Worm (Caenorhabditis elegans): ENCODE measurements around the gene spe-26.

ce11 chrIV:10422230-10422629 lies 30.5 kb upstream of the spe-26 start:
- TF ChIP-seq mdl-1 (tag; optimal IDR thresholded peaks at IDR 0.05) = no peak
- TF ChIP-seq nhr-11 (tag; optimal IDR thresholded peaks at IDR 0.05) = no peak
- TF ChIP-seq fos-1 (tag; optimal IDR thresholded peaks at IDR 0.05) = no peak
- no peak for TF ChIP-seq ama-1 (optimal IDR thresholded peaks at IDR 0.05)
- no peak for TF ChIP-seq egl-27 (tag; optimal IDR thresholded peaks at IDR 0.05)
- no peak for TF ChIP-seq unc-39 (tag; optimal IDR thresholded peaks at IDR 0.05)
- no peak for TF ChIP-seq zag-1 (tag; optimal IDR thresholded peaks at IDR 0.05)
- no peak for TF ChIP-seq nhr-25 (tag; optimal IDR thresholded peaks at IDR 0.05)
- TF ChIP-seq mab-5 (tag; optimal IDR thresholded peaks at IDR 0.05) = no peak
